Fruit fly (Drosophila melanogaster) whole organism: ENCODE data around the gene Dpy-30L1.

ENCODE experiments used
- CG8478 ChIP-seq: fragments of >200 bp; optimal IDR thresholded peaks from 2 replicates; lab custom pipeline; 2018; ENCODE audit warnings: inconsistent platforms
- Dll ChIP-seq: fragments of >200 bp; optimal IDR thresholded peaks from 2 replicates; lab custom pipeline; 2017
- EcR ChIP-seq, 2 experiments: fragments of >200 bp; optimal IDR thresholded peaks; 2 replicates each; lab custom pipeline; 2017; ENCODE audit warnings: missing biosample characterization in 2 of 2, missing genetic modification characterization in 2 of 2, missing genetic modification reagents in 2 of 2
- pan ChIP-seq: fragments of >200 bp; optimal IDR thresholded peaks from 2 replicates; lab custom pipeline; 2017
- psq ChIP-seq: fragments of >200 bp; optimal IDR thresholded peaks from 2 replicates; lab custom pipeline; 2017
- usp ChIP-seq: fragments of >200 bp; optimal IDR thresholded peaks from 2 replicates; lab custom pipeline; 2017; ENCODE audit warnings: missing biosample characterization, missing genetic modification characterization, mixed read lengths

dm6 chr2L:10688764-10689163, 43.7 kb upstream of the Dpy-30L1 start:
- TF ChIP-seq psq (lab: Kevin White, UChicago) (no peak), EcR (GFP tag; optimal IDR thresholded peaks at IDR 0.05; lab: Kevin White, UChicago) (no peak), CG8478 (lab: Kevin White, UChicago) (no peak), pan (no peak), Dll (lab: Kevin White, UChicago) (no peak), usp (GFP tag; lab: Kevin White, UChicago) (no peak)
